Fruit fly (Drosophila melanogaster): Measurements from ENCODE around the gene Sry-delta.

DNA sequence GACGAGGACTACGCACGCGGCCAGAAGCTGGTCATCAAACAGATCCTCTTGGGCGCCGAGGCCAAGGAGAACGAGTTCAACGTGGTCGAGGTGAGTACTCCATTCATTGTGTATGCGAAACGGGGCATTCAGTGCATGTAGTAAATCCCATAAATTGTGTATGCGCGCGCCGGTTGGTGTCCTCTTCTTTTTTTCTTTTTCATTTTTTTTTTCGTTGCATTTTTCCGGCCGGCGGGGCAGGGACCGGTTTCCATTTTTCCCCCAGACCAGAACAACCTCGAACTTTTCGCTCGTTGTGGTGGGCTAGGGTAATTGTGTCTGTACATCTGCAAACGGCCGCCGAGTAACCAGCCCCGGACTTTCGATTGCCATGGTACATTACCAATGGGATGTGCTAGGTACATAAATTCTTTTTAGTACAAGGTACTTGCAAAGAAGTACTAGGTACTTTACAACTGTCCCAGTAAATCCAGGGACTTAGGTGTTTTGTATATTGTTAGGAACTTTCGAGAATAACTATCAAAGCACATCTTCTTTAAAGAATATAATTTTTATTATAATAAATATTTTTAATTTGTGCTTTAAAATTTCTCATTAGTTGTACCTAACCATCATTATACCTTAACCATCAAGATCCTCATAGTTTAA is 37.7 kb upstream of the Sry-delta start:
- TF ChIP-seq CG17912 (GFP tag; optimal IDR thresholded peaks at IDR 0.05) (no peak), bigmax (GFP tag; optimal IDR thresholded peaks at IDR 0.05) (no peak), trem (tag; optimal IDR thresholded peaks at IDR 0.05) (no peak), gcm (GFP tag; optimal IDR thresholded peaks at IDR 0.05) (no peak), CG3065 (GFP tag; optimal IDR thresholded peaks at IDR 0.05) (no peak), CG34224 (GFP tag; IDR thresholded peaks at IDR 0.05; ENCODE audit: partially characterized antibody) (no peak), Sox100B (GFP tag; optimal IDR thresholded peaks at IDR 0.05) (no peak), run (tag; optimal IDR thresholded peaks at IDR 0.05) (no peak), CG7357 (GFP tag; IDR thresholded peaks at IDR 0.05) (no peak), Lhr (GFP tag; optimal IDR thresholded peaks at IDR 0.05) (no peak), CG3163 (GFP tag; optimal IDR thresholded peaks at IDR 0.05) (no peak)
